Worm (Caenorhabditis elegans): ENCODE data around the gene nmy-3.

DNA sequence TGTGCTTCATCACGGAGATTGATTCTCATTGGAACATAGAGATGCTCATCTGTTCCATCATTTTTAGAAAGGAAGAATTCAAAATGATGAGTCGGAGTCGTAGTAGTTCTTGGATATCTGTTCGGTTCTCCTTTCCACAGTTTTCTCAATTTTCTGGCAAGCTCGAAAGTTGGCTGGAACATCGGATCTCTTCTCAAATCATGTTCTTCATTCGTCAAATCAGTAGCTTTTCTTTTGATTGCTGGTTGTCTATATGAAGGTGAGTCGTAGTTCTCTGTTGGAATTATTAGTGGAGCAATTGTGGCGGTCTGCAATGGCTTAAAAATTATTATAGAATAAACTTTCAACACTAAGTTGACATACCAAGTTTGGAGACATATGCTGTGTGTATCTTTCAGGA lies 12.0 kb upstream of the nmy-3 start:
- TF ChIP-seq W03F9.2 (tag; optimal IDR thresholded peaks at IDR 0.05) (no peak), him-1 (tag; optimal IDR thresholded peaks at IDR 0.05) (no peak)

Data from whole organism, L4/young adult.